Worm (Caenorhabditis elegans) whole organism, L4 larva: ENCODE data around the gene srab-9.

Experiments
- D1046.2 ChIP-seq: fragments of 200-800 bp; sonication (Bioruptor generic); IDR thresholded peaks from 2 replicates; pipeline ENCODE4 v1.3.6; 2022; ENCODE audit warnings: missing genetic modification characterization, missing compliant biosample characterization
- attf-4 ChIP-seq: sonication (generic microtip); optimal IDR thresholded peaks from 3 replicates; lab custom pipeline; 2017; ENCODE audit warnings: missing biosample characterization, missing genetic modification characterization
- dve-1 ChIP-seq: sonication (generic microtip); optimal IDR thresholded peaks from 2 replicates; lab custom pipeline; 2017; ENCODE audit warnings: antibody characterized with exemption, mild to moderate bottlenecking, missing genetic modification characterization, missing compliant biosample characterization; ENCODE audit not compliant: insufficient read depth
- hlh-30 ChIP-seq: sonication (generic microtip); optimal IDR thresholded peaks from 2 replicates; lab custom pipeline; 2017; ENCODE audit warnings: antibody characterized with exemption, mild to moderate bottlenecking, missing genetic modification characterization, missing compliant biosample characterization; ENCODE audit not compliant: insufficient read depth
- lsy-2 ChIP-seq, 2 experiments: fragments of 150-350 bp in 1 of 2; sonication (generic microtip) in 1 of 2; optimal IDR thresholded peaks; 2 replicates each; lab custom pipeline; 2014 to 2017; ENCODE audit warnings: missing biosample characterization in 2 of 2, missing genetic modification characterization in 2 of 2
- nhr-11 ChIP-seq: fragments of 150-350 bp; optimal IDR thresholded peaks from 2 replicates; lab custom pipeline; 2014; ENCODE audit warnings: missing biosample characterization, missing genetic modification characterization
- nhr-237 ChIP-seq: sonication (generic microtip); optimal IDR thresholded peaks from 2 replicates; lab custom pipeline; 2017; ENCODE audit warnings: missing biosample characterization, missing genetic modification characterization
- nhr-25 ChIP-seq: sonication (generic microtip); optimal IDR thresholded peaks from 2 replicates; lab custom pipeline; 2017; ENCODE audit warnings: missing genetic modification characterization, mild to moderate bottlenecking, missing compliant biosample characterization, antibody characterized with exemption, moderate library complexity, borderline replicate concordance; ENCODE audit not compliant: insufficient read depth
- snpc-4 ChIP-seq: fragments of 150-350 bp; optimal IDR thresholded peaks from 2 replicates; lab custom pipeline; 2014; ENCODE audit warnings: missing biosample characterization, missing genetic modification characterization
- unc-130 ChIP-seq: sonication (generic microtip); optimal IDR thresholded peaks from 2 replicates; lab custom pipeline; 2016; ENCODE audit warnings: missing genetic modification reagents, missing genetic modification characterization, missing compliant biosample characterization

- no peak for TF ChIP-seq attf-4 (tag; lab: Kevin White, UChicago)
- no peak for TF ChIP-seq dve-1 (tag; lab: Kevin White, UChicago)
- TF ChIP-seq nhr-237 (tag; lab: Kevin White, UChicago) = no peak
- no peak for TF ChIP-seq lsy-2 (tag; optimal IDR thresholded peaks at IDR 0.05; lab: Kevin White, UChicago)
- TF ChIP-seq D1046.2 (GFP tag; lab: Robert Waterston, UW) = no peak
- no peak for TF ChIP-seq nhr-11 (tag; lab: Kevin White, UChicago)
- no peak for TF ChIP-seq unc-130 (GFP tag; lab: Kevin White, UChicago)
- TF ChIP-seq hlh-30 (tag; lab: Kevin White, UChicago) = no peak
- no peak for TF ChIP-seq snpc-4 (tag; lab: Kevin White, UChicago)
- TF ChIP-seq nhr-25 (tag; lab: Kevin White, UChicago) = no peak
Observed at ce11 chrV:3166260-3166659, 25.2 kb upstream of the srab-9 start, which contains the start of gene C36C5.4.
